Fruit fly (Drosophila melanogaster) whole organism, embryonic: ENCODE results near the gene wrm2.

Source experiments
- Awh ChIP-seq: fragments of 200-800 bp; sonication (Bioruptor generic); IDR thresholded peaks from 2 replicates; pipeline ENCODE4, ENCODE4 v1.3.6; 2022; ENCODE audit warnings: missing biosample characterization, missing genetic modification characterization
- Bteb2 ChIP-seq: fragments of 200-800 bp; sonication (Bioruptor generic); optimal IDR thresholded peaks from 2 replicates; lab custom pipeline; 2016; ENCODE audit warnings: missing biosample characterization, missing genetic modification characterization
- CG10147 ChIP-seq: fragments of 200-800 bp; sonication (Bioruptor generic); optimal IDR thresholded peaks from 2 replicates; lab custom pipeline; 2019; ENCODE audit warnings: missing biosample characterization, mild to moderate bottlenecking, missing genetic modification characterization, moderate library complexity
- CG11085 ChIP-seq: fragments of 200-800 bp; sonication (Bioruptor generic); IDR thresholded peaks from 2 replicates; pipeline ENCODE4 v1.3.6; 2022; ENCODE audit warnings: missing biosample characterization, missing genetic modification characterization
- CG11398 ChIP-seq: fragments of 200-800 bp; sonication (Bioruptor generic); optimal IDR thresholded peaks from 2 replicates; lab custom pipeline; 2016; ENCODE audit warnings: missing biosample characterization, missing genetic modification characterization
- CG11560 ChIP-seq: fragments of 200-800 bp; sonication (Bioruptor generic); IDR thresholded peaks from 3 replicates; pipeline ENCODE4 v1.3.6; 2022; ENCODE audit warnings: missing biosample characterization, missing genetic modification characterization
- CG1233 ChIP-seq: fragments of 200-800 bp; sonication (Bioruptor generic); optimal IDR thresholded peaks from 4 replicates; lab custom pipeline; 2018; ENCODE audit warnings: missing biosample characterization, mild to moderate bottlenecking, missing genetic modification characterization
- CG12659 ChIP-seq: fragments of 200-800 bp; sonication (Bioruptor generic); optimal IDR thresholded peaks from 3 replicates; lab custom pipeline; 2017; ENCODE audit warnings: mild to moderate bottlenecking, missing biosample characterization, missing genetic modification reagents, missing genetic modification characterization
- CG13424 ChIP-seq: fragments of 200-800 bp; sonication (Bioruptor generic); optimal IDR thresholded peaks from 2 replicates; lab custom pipeline; 2019; ENCODE audit warnings: missing biosample characterization, mild to moderate bottlenecking, missing genetic modification characterization, moderate library complexity
- CG13624 ChIP-seq: fragments of 200-800 bp; sonication (Bioruptor generic); optimal IDR thresholded peaks from 2 replicates; lab custom pipeline; 2016; ENCODE audit warnings: missing biosample characterization, missing genetic modification characterization
- CG14050 ChIP-seq: fragments of 200-800 bp; sonication (Bioruptor generic); IDR thresholded peaks from 3 replicates; pipeline ENCODE4 v1.3.6; 2022; ENCODE audit warnings: missing biosample characterization, missing genetic modification characterization
- CG1529 ChIP-seq: fragments of 200-800 bp; sonication (Bioruptor generic); optimal IDR thresholded peaks from 3 replicates; lab custom pipeline; 2018; ENCODE audit warnings: missing biosample characterization, missing genetic modification characterization
- CG17186 ChIP-seq: fragments of 200-800 bp; sonication (Bioruptor generic); optimal IDR thresholded peaks from 3 replicates; lab custom pipeline; 2017; ENCODE audit warnings: missing biosample characterization, missing genetic modification reagents, missing genetic modification characterization
- CG17359 ChIP-seq: fragments of 200-800 bp; sonication (Bioruptor generic); optimal IDR thresholded peaks from 3 replicates; lab custom pipeline; 2018; ENCODE audit warnings: missing biosample characterization, mild to moderate bottlenecking, missing genetic modification characterization, moderate library complexity
- CG17568 ChIP-seq: fragments of 200-800 bp; sonication (Bioruptor generic); optimal IDR thresholded peaks from 2 replicates; lab custom pipeline; 2018; ENCODE audit warnings: missing biosample characterization, mild to moderate bottlenecking, missing genetic modification characterization, moderate library complexity
- CG18619 ChIP-seq: fragments of 200-800 bp; sonication (Bioruptor generic); optimal IDR thresholded peaks from 3 replicates; lab custom pipeline; 2017; ENCODE audit warnings: missing biosample characterization, mild to moderate bottlenecking, missing genetic modification characterization
- CG2199 ChIP-seq: fragments of 200-800 bp; sonication (Bioruptor generic); IDR thresholded peaks from 3 replicates; pipeline ENCODE4 v1.3.6; 2022; ENCODE audit warnings: missing biosample characterization, missing genetic modification characterization
- CG2678 ChIP-seq: fragments of 200-800 bp; sonication (Bioruptor generic); optimal IDR thresholded peaks from 3 replicates; lab custom pipeline; 2019; ENCODE audit warnings: missing biosample characterization, mild to moderate bottlenecking, missing genetic modification characterization, moderate library complexity
- CG31441 ChIP-seq: fragments of 200-800 bp; sonication (Bioruptor generic); IDR thresholded peaks from 2 replicates; pipeline ENCODE4 v1.3.6; 2022; ENCODE audit warnings: missing biosample characterization, missing genetic modification characterization
- CG3163 ChIP-seq: fragments of 200-800 bp; sonication (Bioruptor generic); optimal IDR thresholded peaks from 3 replicates; lab custom pipeline; 2016; ENCODE audit warnings: missing biosample characterization, missing genetic modification characterization
- CG3726 ChIP-seq: fragments of 200-800 bp; sonication (Bioruptor generic); IDR thresholded peaks from 3 replicates; pipeline ENCODE4, ENCODE4 v1.3.6; 2022; ENCODE audit warnings: missing biosample characterization, missing genetic modification characterization
- CG4707 ChIP-seq: fragments of 200-800 bp; sonication (Bioruptor generic); optimal IDR thresholded peaks from 2 replicates; lab custom pipeline; 2018; ENCODE audit warnings: missing biosample characterization, mild to moderate bottlenecking, missing genetic modification characterization, moderate library complexity
- CG5180 ChIP-seq: fragments of 200-800 bp; sonication (Bioruptor generic); optimal IDR thresholded peaks from 3 replicates; lab custom pipeline; 2017; ENCODE audit warnings: missing biosample characterization, missing genetic modification characterization, mild to moderate bottlenecking, moderate library complexity, missing genetic modification reagents
- CG6254 ChIP-seq: fragments of 200-800 bp; sonication (Bioruptor generic); optimal IDR thresholded peaks from 3 replicates; lab custom pipeline; 2017; ENCODE audit warnings: mild to moderate bottlenecking, missing biosample characterization, missing genetic modification reagents, missing genetic modification characterization
- CG9215 ChIP-seq: fragments of 200-800 bp; sonication (Bioruptor generic); IDR thresholded peaks from 2 replicates; pipeline ENCODE4 v1.3.6; 2022; ENCODE audit warnings: missing biosample characterization, missing genetic modification characterization
- Dip3 ChIP-seq: fragments of 200-800 bp; sonication (Bioruptor generic); optimal IDR thresholded peaks from 3 replicates; lab custom pipeline; 2016; ENCODE audit warnings: missing biosample characterization, missing genetic modification characterization
- Doc2 ChIP-seq: fragments of 200-800 bp; sonication (Bioruptor generic); IDR thresholded peaks from 2 replicates; pipeline ENCODE4 v1.3.6; 2022; ENCODE audit warnings: missing biosample characterization, missing genetic modification characterization
- HmgD ChIP-seq: fragments of 200-800 bp; sonication (Bioruptor generic); optimal IDR thresholded peaks from 3 replicates; lab custom pipeline; 2016; ENCODE audit warnings: missing biosample characterization, missing genetic modification characterization
- Kr ChIP-seq: fragments of 200-800 bp; sonication (Bioruptor generic); optimal IDR thresholded peaks from 2 replicates; lab custom pipeline; 2017; ENCODE audit warnings: missing biosample characterization, mild to moderate bottlenecking, missing genetic modification characterization
- Lpt ChIP-seq: fragments of >200 bp; optimal IDR thresholded peaks from 2 replicates; lab custom pipeline; 2018; ENCODE audit warnings: missing biosample characterization, missing genetic modification characterization
- NC2α ChIP-seq: fragments of 200-800 bp; sonication (Bioruptor generic); optimal IDR thresholded peaks from 2 replicates; lab custom pipeline; 2016; ENCODE audit warnings: missing biosample characterization, missing genetic modification characterization
- Nf-YB ChIP-seq: fragments of 200-800 bp; sonication (Bioruptor generic); optimal IDR thresholded peaks from 3 replicates; lab custom pipeline; 2019; ENCODE audit warnings: missing biosample characterization, mild to moderate bottlenecking, missing genetic modification characterization, moderate library complexity
- PHDP ChIP-seq: fragments of 200-800 bp; sonication (Bioruptor generic); optimal IDR thresholded peaks from 3 replicates; lab custom pipeline; 2018; ENCODE audit warnings: missing biosample characterization, mild to moderate bottlenecking, missing genetic modification characterization, moderate library complexity
- Sox100B ChIP-seq: fragments of 200-800 bp; sonication (Bioruptor generic); optimal IDR thresholded peaks from 3 replicates; lab custom pipeline; 2018; ENCODE audit warnings: missing biosample characterization, mild to moderate bottlenecking, missing genetic modification characterization
- Sox102F ChIP-seq: fragments of 200-800 bp; sonication (Bioruptor generic); optimal IDR thresholded peaks from 2 replicates; lab custom pipeline; 2018; ENCODE audit warnings: missing biosample characterization, mild to moderate bottlenecking, missing genetic modification characterization, moderate library complexity
- TFAM ChIP-seq: fragments of 200-800 bp; sonication (Bioruptor generic); optimal IDR thresholded peaks from 2 replicates; lab custom pipeline; 2017; ENCODE audit warnings: missing biosample characterization, missing genetic modification characterization, inconsistent platforms
- ac ChIP-seq: fragments of 200-800 bp; sonication (Bioruptor generic); optimal IDR thresholded peaks from 3 replicates; lab custom pipeline; 2017; ENCODE audit warnings: missing biosample characterization, mild to moderate bottlenecking, missing genetic modification characterization
- bowl ChIP-seq: fragments of 200-800 bp; sonication (Bioruptor generic); IDR thresholded peaks from 2 replicates; pipeline ENCODE4 v1.3.6; 2022; ENCODE audit warnings: missing biosample characterization, missing genetic modification characterization
- chif ChIP-seq, 2 experiments: fragments of 200-800 bp; sonication (Bioruptor generic); optimal IDR thresholded peaks; 3 replicates each; lab custom pipeline; 2016; ENCODE audit warnings: missing biosample characterization in 2 of 2, missing genetic modification characterization in 2 of 2
- eve ChIP-seq, 2 experiments: fragments of >200 bp; optimal IDR thresholded peaks; 2 replicates each; lab custom pipeline; 2017; ENCODE audit warnings: missing biosample characterization in 2 of 2, missing genetic modification characterization in 2 of 2
- ftz-f1 ChIP-seq: fragments of 200-800 bp; sonication (Bioruptor generic); optimal IDR thresholded peaks from 2 replicates; lab custom pipeline; 2016; ENCODE audit warnings: missing biosample characterization, missing genetic modification characterization
- grau ChIP-seq: fragments of 200-800 bp; optimal IDR thresholded peaks from 3 replicates; lab custom pipeline; 2019; ENCODE audit warnings: missing biosample characterization, mild to moderate bottlenecking, missing genetic modification characterization, moderate library complexity
- gsb ChIP-seq: fragments of 200-800 bp; sonication (Bioruptor generic); IDR thresholded peaks from 2 replicates; pipeline ENCODE4 v1.3.6; 2022; ENCODE audit warnings: missing biosample characterization, missing genetic modification characterization
- maf-S ChIP-seq: fragments of 200-800 bp; sonication (Bioruptor generic); optimal IDR thresholded peaks from 2 replicates; lab custom pipeline; 2016; ENCODE audit warnings: missing biosample characterization, missing genetic modification characterization
- nerfin-1 ChIP-seq: fragments of 200-800 bp; sonication (Bioruptor generic); optimal IDR thresholded peaks from 3 replicates; lab custom pipeline; 2019; ENCODE audit warnings: missing biosample characterization, mild to moderate bottlenecking, missing genetic modification characterization, moderate library complexity
- odd ChIP-seq: fragments of 200-800 bp; sonication (Bioruptor generic); optimal IDR thresholded peaks from 2 replicates; lab custom pipeline; 2017; ENCODE audit warnings: missing biosample characterization, mild to moderate bottlenecking, missing genetic modification characterization
- otp ChIP-seq: fragments of 200-800 bp; sonication (Bioruptor generic); IDR thresholded peaks from 3 replicates; pipeline ENCODE4, ENCODE4 v1.3.6; 2022; ENCODE audit warnings: missing biosample characterization, missing genetic modification characterization
- sc ChIP-seq, 3 experiments: fragments of >200 bp in 2 of 3; fragments of 200-800 bp in 1 of 3; sonication (Bioruptor generic) in 1 of 3; optimal IDR thresholded peaks; 2 replicates in 2 of 3; 3 replicates in 1 of 3; lab custom pipeline; 2017; ENCODE audit warnings: mild to moderate bottlenecking in 1 of 3, missing biosample characterization in 1 of 3, missing genetic modification characterization in 1 of 3, missing genetic modification reagents in 1 of 3
- slbo ChIP-seq: fragments of 200-800 bp; sonication (Bioruptor generic); IDR thresholded peaks from 2 replicates; pipeline ENCODE4 v1.3.6; 2022; ENCODE audit warnings: missing biosample characterization, missing genetic modification characterization
- tio ChIP-seq: fragments of 200-800 bp; sonication (Bioruptor generic); optimal IDR thresholded peaks from 2 replicates; lab custom pipeline; 2017; ENCODE audit warnings: missing biosample characterization, missing genetic modification characterization, inconsistent platforms
- unc-4 ChIP-seq: fragments of 200-800 bp; sonication (Bioruptor generic); IDR thresholded peaks from 2 replicates; pipeline ENCODE4 v1.3.6; 2022; ENCODE audit warnings: missing biosample characterization, missing genetic modification characterization; ENCODE audit not compliant: partially characterized antibody

The wrm2 gene

DNA sequence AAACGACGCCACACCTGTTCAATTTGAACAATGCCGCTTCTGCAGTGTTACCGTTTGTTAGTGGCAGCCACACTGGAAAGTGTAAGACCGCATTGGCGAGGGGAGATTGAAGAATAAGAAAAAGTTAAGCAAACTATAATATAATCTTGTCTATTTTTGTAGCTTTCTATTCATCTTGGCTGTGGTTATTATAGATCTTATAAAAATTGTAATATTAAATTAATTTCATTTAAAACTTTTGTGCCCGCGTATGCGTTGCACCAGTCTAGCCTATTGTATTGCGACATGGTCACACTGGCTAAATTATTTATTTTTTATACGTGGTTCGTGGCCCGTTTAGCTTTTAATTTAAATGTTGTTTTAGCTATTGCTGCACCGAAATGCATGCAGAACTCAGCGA lies 11.7 kb downstream of the wrm2 start, which contains the start of the genes RhoGEF4 and Rint1 (continued):
- TF ChIP-seq tio (GFP tag; lab: Kevin White, UChicago) (no peak), unc-4 (GFP tag; lab: Robert Waterston, UW) (peak; percentile 37; the same call in 1 of the 2 replicates), CG31441 (GFP tag; lab: Robert Waterston, UW) (peak; percentile 73), CG1233 (GFP tag; lab: Kevin White, UChicago) (no peak), otp (no peak), CG12659 (peak; percentile 76), bowl (GFP tag; lab: Robert Waterston, UW) (no peak), TFAM (no peak), gsb (GFP tag; lab: Robert Waterston, UW) (no peak), CG17359 (tag; lab: Kevin White, UChicago) (peak; percentile 43), CG17568 (GFP tag; lab: Kevin White, UChicago) (no peak), CG9215 (peak; percentile 71), CG13624 (GFP tag; lab: Kevin White, UChicago) (peak; percentile 47), Lpt (no peak), CG5180 (GFP tag; lab: Kevin White, UChicago) (no peak), ac (GFP tag; lab: Kevin White, UChicago) (no peak), CG6254 (GFP tag; lab: Kevin White, UChicago) (peak; percentile 22), eve (GFP tag; optimal IDR thresholded peaks at IDR 0.05; lab: Kevin White, UChicago) (no peak), CG4707 (GFP tag; lab: Kevin White, UChicago) (no peak), nerfin-1 (tag; lab: Kevin White, UChicago) (peak; percentile 28), Sox100B (GFP tag; lab: Kevin White, UChicago) (no peak), CG11560 (tag; lab: Robert Waterston, UW) (0 out of 3 replicates have a peak, but pooled peaks have one; percentile 44), grau (peak; percentile 76), CG18619 (GFP tag; lab: Kevin White, UChicago) (peak; percentile 62), CG14050 (peak; percentile 39; the same call in 2 of the 3 replicates), odd (GFP tag; lab: Kevin White, UChicago) (no peak), CG2678 (no peak), CG3163 (GFP tag; lab: Kevin White, UChicago) (no peak), CG10147 (GFP tag; lab: Kevin White, UChicago) (peak; percentile 74), PHDP (peak; percentile 64), CG2199 (GFP tag; lab: Robert Waterston, UW) (no peak), Awh (peak; percentile 51; the same call in 1 of the 2 replicates), Sox102F (GFP tag; lab: Kevin White, UChicago) (peak; percentile 72), CG13424 (tag; lab: Kevin White, UChicago) (peak; percentile 75), sc (optimal IDR thresholded peaks at IDR 0.05; lab: Kevin White, UChicago) (no peak), sc (GFP tag; optimal IDR thresholded peaks at IDR 0.05; lab: Kevin White, UChicago) (peak; percentile 48), Bteb2 (GFP tag; lab: Kevin White, UChicago) (peak; percentile 37), CG3726 (GFP tag; lab: Robert Waterston, UW) (no peak), CG1529 (GFP tag; lab: Kevin White, UChicago) (peak; percentile 23), Kr (GFP tag; lab: Kevin White, UChicago) (no peak), Nf-YB (GFP tag; lab: Kevin White, UChicago) (peak; percentile 31), ftz-f1 (no peak), slbo (GFP tag; lab: Robert Waterston, UW) (peak; percentile 92), Dip3 (GFP tag; lab: Kevin White, UChicago) (peak; percentile 43), Doc2 (no peak), HmgD (no peak), NC2α (GFP tag; lab: Kevin White, UChicago) (peak; percentile 2), CG17186 (peak; percentile 78), chif (GFP tag; optimal IDR thresholded peaks at IDR 0.05; lab: Kevin White, UChicago) (peak; percentile 4 to 53), CG11085 (GFP tag; lab: Robert Waterston, UW) (peak; percentile 38; the same call in 1 of the 2 replicates), CG11398 (GFP tag; lab: Kevin White, UChicago) (no peak), maf-S (peak; percentile 29)
